Fruit fly (Drosophila melanogaster): ENCODE measurements around the gene CG8209.

DNA sequence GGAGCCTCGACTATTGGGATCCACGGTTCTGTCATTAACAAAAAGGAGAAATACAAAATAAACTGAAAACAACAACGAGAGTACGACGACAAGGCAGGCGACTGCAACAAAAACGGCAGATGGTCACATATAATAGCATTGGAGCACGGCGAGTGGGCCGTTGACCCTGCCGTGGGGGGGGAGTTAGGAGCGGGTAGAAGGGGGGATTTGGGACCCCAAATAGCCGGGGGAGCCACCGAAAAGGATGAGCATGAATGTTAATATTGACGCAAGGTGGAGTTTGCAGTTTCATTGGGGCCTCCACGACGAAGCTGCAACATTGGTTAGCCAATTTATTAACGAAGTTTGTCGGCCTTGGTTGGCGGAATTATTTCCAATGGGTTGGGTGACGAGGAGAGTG lies 16.6 kb downstream of the CG8209 start:
- no peak for TF ChIP-seq pb (GFP tag; optimal IDR thresholded peaks at IDR 0.05)
- no peak for TF ChIP-seq lmd (GFP tag; IDR thresholded peaks at IDR 0.05)
- no peak for TF ChIP-seq bsh (GFP tag; optimal IDR thresholded peaks at IDR 0.05)
- TF ChIP-seq chinmo (GFP tag; IDR thresholded peaks at IDR 0.05; ENCODE audit: partially characterized antibody) = no peak
- TF ChIP-seq ab (GFP tag; optimal IDR thresholded peaks at IDR 0.05) = no peak
- TF ChIP-seq CG14050 (GFP tag; IDR thresholded peaks at IDR 0.05) = no peak
- no peak for TF ChIP-seq caup (GFP tag; optimal IDR thresholded peaks at IDR 0.05; ENCODE audit: severe bottlenecking)
- no peak for TF ChIP-seq prd (optimal IDR thresholded peaks at IDR 0.05)
- TF ChIP-seq prd (GFP tag; IDR thresholded peaks at IDR 0.05) = no peak
- no peak for TF ChIP-seq br (optimal IDR thresholded peaks at IDR 0.05)
- TF ChIP-seq crc (GFP tag; optimal IDR thresholded peaks at IDR 0.05) = no peak
